Fruit fly (Drosophila melanogaster): ENCODE data around the gene Dfd.

Dfd gene

DNA sequence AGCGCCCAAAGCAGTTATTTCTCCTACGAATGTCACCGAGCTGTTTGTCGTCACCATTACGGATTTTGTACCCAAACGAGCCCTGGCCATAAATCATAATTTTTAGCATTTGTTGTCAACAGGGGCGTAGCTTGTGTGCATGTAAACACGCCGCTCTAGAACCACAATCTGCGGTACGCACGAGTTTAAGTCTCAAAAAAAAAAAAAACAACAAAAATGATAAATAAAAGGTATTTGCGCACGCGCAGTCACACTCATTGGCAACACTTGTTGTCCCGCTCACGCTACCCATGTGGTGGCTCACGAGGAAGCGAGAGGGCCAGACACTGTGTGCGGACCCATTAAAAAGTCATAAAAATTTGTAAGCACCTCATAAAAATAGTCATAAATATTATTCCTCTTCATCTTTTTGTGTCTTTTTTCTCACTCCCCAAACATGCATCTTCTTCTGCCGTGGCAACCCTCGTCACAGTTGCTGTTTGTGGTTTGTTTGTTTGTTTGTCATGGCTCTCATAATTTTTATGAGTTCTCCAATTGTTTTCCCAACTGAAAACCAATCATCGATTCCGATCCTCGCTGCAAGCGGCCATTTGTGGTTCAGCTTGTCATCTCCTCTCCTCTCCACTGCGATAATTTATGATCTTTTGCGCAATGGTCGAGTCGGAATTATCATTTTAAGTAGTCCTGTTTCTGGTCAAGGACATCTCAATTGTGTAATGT, 54.0 kb downstream of the Dfd start:
- no peak for TF ChIP-seq CG3919 (GFP tag; optimal IDR thresholded peaks at IDR 0.05)
- TF ChIP-seq fkh (GFP tag; optimal IDR thresholded peaks at IDR 0.05) = peak; percentile 65

DNA sequence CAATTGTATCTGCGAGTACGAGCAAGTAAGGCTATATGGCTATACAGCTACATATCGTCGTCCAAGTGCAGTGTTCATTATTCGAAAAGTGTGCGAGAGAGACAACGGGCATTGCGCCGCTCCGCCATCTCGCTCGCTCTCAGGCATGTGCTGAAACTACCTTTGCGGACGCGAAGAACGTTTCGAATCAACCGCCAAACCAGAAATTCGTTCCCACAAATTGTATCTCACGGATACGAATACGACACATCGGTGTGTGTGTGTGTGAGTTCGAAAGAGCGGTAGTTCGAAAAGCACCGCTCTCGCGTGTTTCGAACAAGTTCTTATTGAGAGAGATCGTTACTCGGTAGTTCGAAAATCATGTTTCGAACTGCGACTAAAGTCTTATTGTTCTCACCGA, 57.0 kb downstream of the Dfd start:
- TF ChIP-seq vri (GFP tag; optimal IDR thresholded peaks at IDR 0.05) (no peak), ss (GFP tag; optimal IDR thresholded peaks at IDR 0.05) (peak; percentile 3 to 16), fkh (GFP tag; optimal IDR thresholded peaks at IDR 0.05) (peak; percentile 32), eg (GFP tag; IDR thresholded peaks at IDR 0.05) (no peak), OdsH (GFP tag; optimal IDR thresholded peaks at IDR 0.05) (no peak)

DNA sequence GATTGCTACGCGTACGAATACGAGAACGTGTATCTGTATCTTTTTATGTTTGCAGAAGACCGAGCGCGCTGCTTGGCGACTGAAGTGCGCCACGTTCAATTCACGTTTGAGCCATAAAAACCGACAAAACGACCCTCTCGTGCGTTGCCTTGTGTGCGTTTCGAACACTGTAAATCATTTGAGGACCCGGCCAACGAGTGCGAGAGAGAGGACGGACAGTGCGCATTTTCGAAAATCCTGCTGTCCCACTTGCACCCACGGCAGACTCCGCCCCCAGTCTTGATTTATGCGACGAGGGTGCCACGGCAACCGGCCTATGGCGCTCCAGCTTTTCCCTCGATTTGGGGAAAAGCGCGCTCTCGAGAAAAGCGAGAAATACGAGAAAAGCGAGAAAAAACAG, 58.2 kb downstream of the Dfd start, which contains the start of gene Scr:
Gene Scr (minus strand): TSS at position 116 of the 400 bp plus-strand sequence.
- TF ChIP-seq spab (GFP tag; optimal IDR thresholded peaks at IDR 0.05) (no peak), esn (GFP tag; optimal IDR thresholded peaks at IDR 0.05) (no peak), Smox (GFP tag; optimal IDR thresholded peaks at IDR 0.05) (no peak)
